Worm (Caenorhabditis elegans): ENCODE measurements around the gene F08D12.12.

- TF ChIP-seq hmg-20 (GFP tag; IDR thresholded peaks at IDR 0.05) (no peak), C17E4.6 (GFP tag; IDR thresholded peaks at IDR 0.05) (no peak), die-1 (tag; optimal IDR thresholded peaks at IDR 0.05) (no peak)
Observed at ce11 chrII:2791693-2792092, 4.8 kb upstream of the F08D12.12 start.

All from whole organism, young adult.